Fruit fly (Drosophila melanogaster): Measurements from ENCODE around the gene Hmgcl.
A peak's percentile ranks its signal among the peaks of the same experiment; 100 is the strongest.

The Hmgcl gene

dm6 chr2L:6922091-6922753, 38.0 kb upstream of the Hmgcl start (continued):
- TF ChIP-seq CG32532 (GFP tag; IDR thresholded peaks at IDR 0.05) (no peak; the same call in 1 of the 2 replicates), Ssrp (tag; optimal IDR thresholded peaks at IDR 0.05) (peak; percentile 69), z (GFP tag; IDR thresholded peaks at IDR 0.05) (no peak), BtbVII (GFP tag; optimal IDR thresholded peaks at IDR 0.05) (no peak), fd3F (GFP tag; optimal IDR thresholded peaks at IDR 0.05) (peak; percentile 34), shn (GFP tag; optimal IDR thresholded peaks at IDR 0.05) (peak; percentile 68), CG12236 (GFP tag; optimal IDR thresholded peaks at IDR 0.05) (peak; percentile 52), Dbx (GFP tag; IDR thresholded peaks at IDR 0.05) (peak; percentile 74; the same call in 2 of the 3 replicates), Ets65A (GFP tag) (peak; percentile 96), CG4404 (GFP tag; IDR thresholded peaks at IDR 0.05) (no peak), CG10462 (GFP tag; optimal IDR thresholded peaks at IDR 0.05) (peak; percentile 46), Blimp-1 (GFP tag; optimal IDR thresholded peaks at IDR 0.05) (no peak), wor (GFP tag; IDR thresholded peaks at IDR 0.05) (peak; percentile 47; the same call in 1 of the 2 replicates), bbx (GFP tag; IDR thresholded peaks at IDR 0.05; ENCODE audit: partially characterized antibody) (no peak), Camta (GFP tag; optimal IDR thresholded peaks at IDR 0.05) (peak; percentile 65), CG18476 (GFP tag; optimal IDR thresholded peaks at IDR 0.05) (peak; percentile 33), chn (GFP tag; optimal IDR thresholded peaks at IDR 0.05) (peak; percentile 42), CG8765 (GFP tag; IDR thresholded peaks at IDR 0.05) (no peak; the same call in 1 of the 2 replicates), Med (GFP tag) (peak; percentile 93), CG11456 (GFP tag; IDR thresholded peaks at IDR 0.05) (no peak), Xrp1 (GFP tag; IDR thresholded peaks at IDR 0.05) (peak; percentile 90), CG4820 (GFP tag; optimal IDR thresholded peaks at IDR 0.05) (peak; percentile 72), CG4730 (GFP tag; IDR thresholded peaks at IDR 0.05) (no peak; the same call in 1 of the 2 replicates), dmrt99B (tag; optimal IDR thresholded peaks at IDR 0.05) (no peak), CG43689 (GFP tag; IDR thresholded peaks at IDR 0.05) (no peak), CG8359 (GFP tag; optimal IDR thresholded peaks at IDR 0.05; ENCODE audit: borderline replicate concordance) (no peak), CG31224 (GFP tag; IDR thresholded peaks at IDR 0.05) (no peak), CG9817 (tag; optimal IDR thresholded peaks at IDR 0.05) (no peak), Pdp1 (GFP tag; optimal IDR thresholded peaks at IDR 0.05) (peak in 1 of 2 experiments; percentile 64), CG6765 (GFP tag; optimal IDR thresholded peaks at IDR 0.05) (no peak), CG7963 (GFP tag; IDR thresholded peaks at IDR 0.05; ENCODE audit: partially characterized antibody) (no peak), Hsf (GFP tag; optimal IDR thresholded peaks at IDR 0.05) (peak; percentile 73), ase (GFP tag; IDR thresholded peaks at IDR 0.05) (no peak; the same call in none of the 3 replicates), CG11695 (GFP tag; IDR thresholded peaks at IDR 0.05) (peak; percentile 76), Bteb2 (GFP tag; optimal IDR thresholded peaks at IDR 0.05) (peak; percentile 32), Atf3 (GFP tag; optimal IDR thresholded peaks at IDR 0.05) (no peak), CG31441 (GFP tag; IDR thresholded peaks at IDR 0.05) (no peak; the same call in 1 of the 2 replicates), CG16815 (GFP tag; optimal IDR thresholded peaks at IDR 0.05) (peak; percentile 34), pfk (GFP tag; optimal IDR thresholded peaks at IDR 0.05) (no peak), Hr39 (optimal IDR thresholded peaks at IDR 0.05) (no peak), Fer1 (GFP tag; optimal IDR thresholded peaks at IDR 0.05) (peak; percentile 57), Dad (GFP tag; optimal IDR thresholded peaks at IDR 0.05) (peak; percentile 47), CG2116 (GFP tag; optimal IDR thresholded peaks at IDR 0.05) (peak; percentile 33), D19B (GFP tag; optimal IDR thresholded peaks at IDR 0.05) (peak; percentile 16), odd (GFP tag; optimal IDR thresholded peaks at IDR 0.05) (peak; percentile 13), CG15514 (GFP tag; optimal IDR thresholded peaks at IDR 0.05) (peak; percentile 24), Lpt (GFP tag; optimal IDR thresholded peaks at IDR 0.05) (no peak), CG4360 (GFP tag; IDR thresholded peaks at IDR 0.05) (peak; percentile 96), prd (optimal IDR thresholded peaks at IDR 0.05) (no peak), prd (GFP tag; IDR thresholded peaks at IDR 0.05) (no peak; the same call in 1 of the 3 replicates), Dip3 (GFP tag; optimal IDR thresholded peaks at IDR 0.05) (peak; percentile 65)
